Worm (Caenorhabditis elegans): Measurements from ENCODE around the gene Y43E12A.2.

DNA sequence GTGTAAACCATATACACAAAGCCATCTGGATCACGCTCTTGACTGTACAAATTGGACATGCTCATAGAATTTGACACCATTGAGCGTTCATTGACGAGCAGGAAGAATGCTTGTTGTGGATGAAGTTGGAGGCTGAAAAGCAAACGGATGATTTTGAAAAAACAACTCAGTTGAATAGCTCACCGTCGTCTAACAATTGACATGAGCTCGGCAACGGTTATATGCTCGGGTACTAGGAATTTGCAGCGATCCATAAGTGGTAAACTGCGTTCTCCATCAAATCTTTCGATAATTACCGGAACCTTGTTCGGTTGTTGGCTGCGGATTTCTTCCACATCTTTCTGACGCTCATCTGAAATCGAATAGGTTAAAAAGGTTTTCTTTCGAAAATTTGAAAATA is 47.1 kb upstream of the Y43E12A.2 start:
- TF ChIP-seq him-1 (tag; optimal IDR thresholded peaks at IDR 0.05) (no peak), dao-5 (tag; optimal IDR thresholded peaks at IDR 0.05) (no peak)
